Worm (Caenorhabditis elegans) whole organism, early embryonic: Measurements from ENCODE around the gene cyp-33C5.

ENCODE experiments used
- B0310.2 ChIP-seq: sonication (generic microtip); optimal IDR thresholded peaks from 2 replicates; lab custom pipeline; 2016; ENCODE audit warnings: mild to moderate bottlenecking, missing genetic modification characterization, missing compliant biosample characterization
- ama-1 ChIP-seq: fragments of 150-350 bp; optimal IDR thresholded peaks from 2 replicates; lab custom pipeline; 2014
- ceh-13 ChIP-seq: fragments of 200-800 bp; sonication (Bioruptor generic); optimal IDR thresholded peaks from 2 replicates; lab custom pipeline; 2018; ENCODE audit warnings: mild to moderate bottlenecking, missing genetic modification characterization, missing compliant biosample characterization
- ets-7 ChIP-seq: sonication (generic microtip); optimal IDR thresholded peaks from 2 replicates; lab custom pipeline; 2016; ENCODE audit warnings: missing genotype, missing genetic modification characterization, missing compliant biosample characterization
- flt-1 ChIP-seq: fragments of 200-800 bp; sonication (Bioruptor generic); IDR thresholded peaks from 2 replicates; pipeline ENCODE4 v1.3.6; 2022; ENCODE audit warnings: missing genetic modification characterization, missing compliant biosample characterization
- hmg-4 ChIP-seq: fragments of 200-800 bp; sonication (Bioruptor generic); optimal IDR thresholded peaks from 2 replicates; lab custom pipeline; 2018; ENCODE audit warnings: mild to moderate bottlenecking, missing genetic modification characterization, missing compliant biosample characterization
- scrt-1 ChIP-seq: fragments of 200-800 bp; sonication (Bioruptor generic); IDR thresholded peaks from 2 replicates; pipeline ENCODE4 v1.3.6; 2022; ENCODE audit warnings: missing genetic modification characterization, missing compliant biosample characterization
- sea-1 ChIP-seq: fragments of 200-800 bp; sonication (Bioruptor generic); conservative IDR thresholded peaks from 2 replicates; pipeline ENCODE4 v1.3.6; 2022; ENCODE audit warnings: missing genetic modification characterization, missing compliant biosample characterization
- tbx-37 ChIP-seq: fragments of 200-800 bp; sonication (Bioruptor generic); conservative IDR thresholded peaks from 2 replicates; pipeline ENCODE4 v1.3.6; 2022; ENCODE audit warnings: missing genetic modification reagents, missing genetic modification characterization, missing compliant biosample characterization
- tra-4 ChIP-seq: sonication (generic microtip); optimal IDR thresholded peaks from 2 replicates; lab custom pipeline; 2017; ENCODE audit warnings: missing genetic modification characterization, missing compliant biosample characterization

- TF ChIP-seq tbx-37 (no peak), ceh-13 (no peak), ets-7 (tag; lab: Kevin White, UChicago) (no peak), ama-1 (lab: Kevin White, UChicago) (no peak), flt-1 (GFP tag; lab: Robert Waterston, UW) (no peak), tra-4 (tag; lab: Kevin White, UChicago) (no peak), sea-1 (no peak), hmg-4 (GFP tag; lab: Kevin White, UChicago) (no peak), scrt-1 (no peak), B0310.2 (tag; lab: Kevin White, UChicago) (no peak)
These were observed 47.4 kb downstream of the cyp-33C5 start, which contains the start of gene nhr-115 for ce11 chrV:2292240-2292639.
